Worm (Caenorhabditis elegans): ENCODE measurements around the gene Y37A1B.4.

- TF ChIP-seq daf-12 (tag; optimal IDR thresholded peaks at IDR 0.05) (no peak), ceh-28 (tag; optimal IDR thresholded peaks at IDR 0.05) (no peak), pqm-1 (tag; optimal IDR thresholded peaks at IDR 0.05) (no peak), ZK546.5 (tag; optimal IDR thresholded peaks at IDR 0.05) (no peak), nhr-76 (tag; optimal IDR thresholded peaks at IDR 0.05) (no peak), pha-4 (tag; optimal IDR thresholded peaks at IDR 0.05) (no peak), lin-39 (tag; optimal IDR thresholded peaks at IDR 0.05) (no peak), lin-15B (tag; optimal IDR thresholded peaks at IDR 0.05) (no peak), ceh-16 (tag; optimal IDR thresholded peaks at IDR 0.05) (no peak), nhr-77 (tag; optimal IDR thresholded peaks at IDR 0.05) (no peak), nhr-25 (tag; optimal IDR thresholded peaks at IDR 0.05) (no peak), ama-1 (optimal IDR thresholded peaks at IDR 0.05) (no peak), aly-2 (tag; optimal IDR thresholded peaks at IDR 0.05) (no peak)
Observed at ce11 chrIV:14083505-14083904, 23.0 kb upstream of the Y37A1B.4 start, which contains the start of gene F52B11.2.

Measured in whole organism, L3 larva.